Worm (Caenorhabditis elegans): Measurements from ENCODE around the gene sre-48.

The sre-48 gene

ce11 chrII:13933534-13933933, 46.1 kb downstream of the sre-48 start:
- TF ChIP-seq ceh-63 (GFP tag; optimal IDR thresholded peaks at IDR 0.05) (peak; percentile 76), fkh-8 (tag; optimal IDR thresholded peaks at IDR 0.05) (no peak), nhr-77 (tag; optimal IDR thresholded peaks at IDR 0.05) (no peak), ceh-8 (GFP tag; optimal IDR thresholded peaks at IDR 0.05) (peak; percentile 56), lin-14 (GFP tag; optimal IDR thresholded peaks at IDR 0.05) (peak; percentile 47), efl-1 (optimal IDR thresholded peaks at IDR 0.05) (no peak), efl-1 (GFP tag; optimal IDR thresholded peaks at IDR 0.05 in 1 of 2) (peak in 1 of 2 experiments; percentile 61)

ce11 chrII:13931944-13932343, 47.7 kb downstream of the sre-48 start, which contains the start of gene hot-3:
hot-3 (minus strand) TSS chrII:13932044.
- TF ChIP-seq nhr-237 (tag; optimal IDR thresholded peaks at IDR 0.05) = no peak
- no peak for TF ChIP-seq fkh-4 (tag; optimal IDR thresholded peaks at IDR 0.05; ENCODE audit: borderline replicate concordance)
- TF ChIP-seq efl-3 (GFP tag; optimal IDR thresholded peaks at IDR 0.05) = no peak
- no peak for TF ChIP-seq aly-2 (tag; optimal IDR thresholded peaks at IDR 0.05)
- no peak for TF ChIP-seq C34B4.2 (tag; optimal IDR thresholded peaks at IDR 0.05)
- no peak for TF ChIP-seq ceh-63 (GFP tag; optimal IDR thresholded peaks at IDR 0.05)
- no peak for TF ChIP-seq isw-1 (GFP tag; IDR thresholded peaks at IDR 0.05)

Data from whole organism, L1 larva.